Worm (Caenorhabditis elegans) whole organism, late embryonic: ENCODE data around the gene K02B2.6.

Source experiments
- K09A11.1 ChIP-seq: sonication (generic microtip); optimal IDR thresholded peaks from 2 replicates; lab custom pipeline; 2017; ENCODE audit warnings: antibody characterized with exemption, mild to moderate bottlenecking, missing genetic modification characterization, missing compliant biosample characterization; ENCODE audit not compliant: insufficient read depth
- ama-1 ChIP-seq: fragments of 150-350 bp; optimal IDR thresholded peaks from 2 replicates; lab custom pipeline; 2014
- ceh-19 ChIP-seq: fragments of 200-800 bp; sonication (Bioruptor generic); optimal IDR thresholded peaks from 2 replicates; lab custom pipeline; 2018; ENCODE audit warnings: mild to moderate bottlenecking, missing genetic modification characterization, missing compliant biosample characterization
- ceh-9 ChIP-seq: sonication (generic microtip); optimal IDR thresholded peaks from 2 replicates; lab custom pipeline; 2016; ENCODE audit warnings: mild to moderate bottlenecking, missing genetic modification characterization, inconsistent platforms, missing compliant biosample characterization
- elt-4 ChIP-seq: sonication (generic microtip); optimal IDR thresholded peaks from 2 replicates; lab custom pipeline; 2016; ENCODE audit warnings: missing genetic modification characterization, missing compliant biosample characterization
- fax-1 ChIP-seq: sonication (generic microtip); optimal IDR thresholded peaks from 2 replicates; lab custom pipeline; 2016; ENCODE audit warnings: missing genotype, missing genetic modification characterization, missing compliant biosample characterization
- npax-4 ChIP-seq: sonication (generic microtip); optimal IDR thresholded peaks from 2 replicates; lab custom pipeline; 2016; ENCODE audit warnings: missing genetic modification characterization, missing compliant biosample characterization
- pag-3 ChIP-seq: sonication (generic microtip); optimal IDR thresholded peaks from 2 replicates; lab custom pipeline; 2016; ENCODE audit warnings: missing compliant biosample characterization, missing genetic modification characterization, borderline replicate concordance
- pha-4 ChIP-seq: fragments of 150-350 bp; optimal IDR thresholded peaks from 2 replicates; lab custom pipeline; 2018; ENCODE audit warnings: missing biosample characterization, missing genetic modification reagents, missing genetic modification characterization
- rnt-1 ChIP-seq: sonication (generic microtip); optimal IDR thresholded peaks from 2 replicates; lab custom pipeline; 2016; ENCODE audit warnings: missing genetic modification characterization, missing compliant biosample characterization
- sox-2 ChIP-seq: fragments of 200-800 bp; sonication (Bioruptor generic); IDR thresholded peaks from 2 replicates; pipeline ENCODE4 v1.3.6; 2022; ENCODE audit warnings: missing genetic modification reagents, missing genetic modification characterization, missing compliant biosample characterization
- tbx-2 ChIP-seq: sonication (generic microtip); optimal IDR thresholded peaks from 2 replicates; lab custom pipeline; 2016; ENCODE audit warnings: missing genetic modification characterization, missing compliant biosample characterization
- ttx-3 ChIP-seq: sonication (generic microtip); optimal IDR thresholded peaks from 2 replicates; lab custom pipeline; 2016; ENCODE audit warnings: missing genetic modification reagents, missing genetic modification characterization, missing compliant biosample characterization

ce11 chrIV:5927805-5928204 lies 34.3 kb downstream of the K02B2.6 start:
- TF ChIP-seq pha-4 (tag; lab: Kevin White, UChicago) (no peak), tbx-2 (no peak), ama-1 (lab: Kevin White, UChicago) (no peak), ceh-9 (tag; lab: Kevin White, UChicago) (no peak), fax-1 (tag; lab: Kevin White, UChicago) (no peak), K09A11.1 (tag; lab: Kevin White, UChicago) (no peak), ttx-3 (tag; lab: Kevin White, UChicago) (no peak), sox-2 (no peak), rnt-1 (tag; lab: Kevin White, UChicago) (no peak), elt-4 (tag; lab: Kevin White, UChicago) (no peak), npax-4 (tag; lab: Kevin White, UChicago) (no peak), ceh-19 (no peak), pag-3 (tag; lab: Kevin White, UChicago) (no peak)
